Fruit fly (Drosophila melanogaster) whole organism, wandering third instar larva: ENCODE data around the gene CG43725.

Experiments
- Abd-B ChIP-seq: fragments of >200 bp; optimal IDR thresholded peaks from 2 replicates; lab custom pipeline; 2017; ENCODE audit warnings: missing biosample characterization, missing genetic modification characterization
- CG32264 ChIP-seq: fragments of 200-800 bp; sonication (Bioruptor generic); optimal IDR thresholded peaks from 2 replicates; lab custom pipeline; 2016; ENCODE audit warnings: missing biosample characterization, missing genetic modification characterization
- CG9705 ChIP-seq: fragments of 200-800 bp; sonication (Bioruptor generic); optimal IDR thresholded peaks from 2 replicates; lab custom pipeline; 2018; ENCODE audit warnings: missing biosample characterization, mild to moderate bottlenecking, missing genetic modification characterization
- CrebA ChIP-seq: fragments of 200-800 bp; sonication (Bioruptor generic); optimal IDR thresholded peaks from 2 replicates; lab custom pipeline; 2016; ENCODE audit warnings: missing biosample characterization, mild to moderate bottlenecking, missing genetic modification characterization, borderline replicate concordance
- Dfd ChIP-seq: fragments of >200 bp; optimal IDR thresholded peaks from 2 replicates; lab custom pipeline; 2017; ENCODE audit warnings: missing biosample characterization, missing genetic modification characterization
- Dif ChIP-seq: fragments of 200-275, 200-300 bp; sonication (Bioruptor generic); optimal IDR thresholded peaks from 2 replicates; lab custom pipeline; 2018; ENCODE audit warnings: missing biosample characterization, missing genetic modification characterization; ENCODE audit not compliant: partially characterized antibody
- GATAd ChIP-seq: sonication (Bioruptor generic); optimal IDR thresholded peaks from 2 replicates; lab custom pipeline; 2016; ENCODE audit warnings: missing biosample characterization, missing genetic modification characterization
- HLH106 ChIP-seq: fragments of 200-800 bp; optimal IDR thresholded peaks from 3 replicates; lab custom pipeline; 2019; ENCODE audit warnings: missing biosample characterization, mild to moderate bottlenecking, missing genetic modification characterization, moderate library complexity
- Hnf4 ChIP-seq: fragments of 200-800 bp; sonication (Bioruptor generic); optimal IDR thresholded peaks from 2 replicates; lab custom pipeline; 2016; ENCODE audit warnings: missing biosample characterization, mild to moderate bottlenecking, missing genetic modification characterization
- Hr78 ChIP-seq: fragments of >200 bp; optimal IDR thresholded peaks from 2 replicates; lab custom pipeline; 2017; ENCODE audit warnings: missing biosample characterization, missing genetic modification characterization
- Hr83 ChIP-seq: fragments of 200-300 bp; sonication (Bioruptor generic); optimal IDR thresholded peaks from 2 replicates; lab custom pipeline; 2016; ENCODE audit warnings: missing biosample characterization, mild to moderate bottlenecking, missing genetic modification characterization, moderate library complexity; ENCODE audit not compliant: poor library complexity, severe bottlenecking
- Jra ChIP-seq: sonication (Bioruptor generic); optimal IDR thresholded peaks from 2 replicates; lab custom pipeline; 2016; ENCODE audit warnings: missing biosample characterization, missing genetic modification characterization
- Mio ChIP-seq: sonication (Bioruptor generic); optimal IDR thresholded peaks from 2 replicates; lab custom pipeline; 2016; ENCODE audit warnings: missing biosample characterization, missing genetic modification characterization
- Myc ChIP-seq: fragments of >200 bp; optimal IDR thresholded peaks from 2 replicates; lab custom pipeline; 2017
- OdsH ChIP-seq: fragments of 200-800 bp; sonication (Bioruptor generic); optimal IDR thresholded peaks from 2 replicates; lab custom pipeline; 2016; ENCODE audit warnings: missing biosample characterization, mild to moderate bottlenecking, missing genetic modification characterization
- Rel ChIP-seq, 2 experiments: fragments of 200-800 bp; sonication (Bioruptor generic) in 1 of 2; optimal IDR thresholded peaks; 2 replicates in 1 of 2; 3 replicates in 1 of 2; lab custom pipeline; 2016 to 2019; ENCODE audit warnings: mild to moderate bottlenecking in 2 of 2, missing biosample characterization in 2 of 2, missing genetic modification characterization in 2 of 2, moderate library complexity in 1 of 2
- Sp1 ChIP-seq: fragments of 200-800 bp; sonication (Bioruptor generic); optimal IDR thresholded peaks from 3 replicates; lab custom pipeline; 2019; ENCODE audit warnings: missing biosample characterization, mild to moderate bottlenecking, missing genetic modification characterization, moderate library complexity
- Vsx2 ChIP-seq: fragments of 200-300, 225-300 bp; sonication (Bioruptor generic); optimal IDR thresholded peaks from 2 replicates; lab custom pipeline; 2018; ENCODE audit warnings: missing biosample characterization, missing genetic modification characterization; ENCODE audit not compliant: partially characterized antibody
- br ChIP-seq: fragments of 200-800 bp; sonication (Bioruptor generic); optimal IDR thresholded peaks from 2 replicates; lab custom pipeline; 2016; ENCODE audit warnings: missing biosample characterization, missing genetic modification characterization
- brk ChIP-seq: fragments of 200-800 bp; sonication (Bioruptor generic); optimal IDR thresholded peaks from 2 replicates; lab custom pipeline; 2016; ENCODE audit warnings: missing biosample characterization, mild to moderate bottlenecking, missing genetic modification characterization
- dmrt93B ChIP-seq: fragments of 200-800 bp; sonication (Bioruptor generic); optimal IDR thresholded peaks from 2 replicates; lab custom pipeline; 2018; ENCODE audit warnings: missing biosample characterization, mild to moderate bottlenecking, missing genetic modification characterization
- dsf ChIP-seq: sonication (Bioruptor generic); optimal IDR thresholded peaks from 2 replicates; lab custom pipeline; 2016; ENCODE audit warnings: missing biosample characterization, missing genetic modification characterization, borderline replicate concordance
- ey ChIP-seq: fragments of 200-800 bp; sonication (Bioruptor generic); optimal IDR thresholded peaks from 2 replicates; lab custom pipeline; 2016; ENCODE audit warnings: missing biosample characterization, missing genetic modification characterization
- foxo ChIP-seq, 2 experiments: fragments of 200-800 bp; sonication (Bioruptor generic); optimal IDR thresholded peaks; 2 replicates in 1 of 2; 3 replicates in 1 of 2; lab custom pipeline; 2016 to 2017; ENCODE audit warnings: missing biosample characterization in 2 of 2, missing genetic modification characterization in 2 of 2
- fru ChIP-seq: fragments of 200-800 bp; sonication (Bioruptor generic); optimal IDR thresholded peaks from 3 replicates; lab custom pipeline; 2016; ENCODE audit warnings: missing biosample characterization, mild to moderate bottlenecking, missing genetic modification characterization
- h ChIP-seq: fragments of 200-800 bp; sonication (Bioruptor generic); optimal IDR thresholded peaks from 3 replicates; lab custom pipeline; 2016; ENCODE audit warnings: missing biosample characterization, mild to moderate bottlenecking, missing genetic modification characterization
- jim ChIP-seq: fragments of 175-275, 200-325 bp; sonication (Bioruptor generic); optimal IDR thresholded peaks from 2 replicates; lab custom pipeline; 2016; ENCODE audit warnings: missing biosample characterization, mild to moderate bottlenecking, missing genetic modification characterization
- lola ChIP-seq: fragments of >200 bp; optimal IDR thresholded peaks from 2 replicates; lab custom pipeline; 2017; ENCODE audit warnings: missing biosample characterization, missing genetic modification characterization
- pan ChIP-seq: fragments of >200 bp; optimal IDR thresholded peaks from 2 replicates; lab custom pipeline; 2017
- psq ChIP-seq: fragments of 200-800 bp; sonication (Bioruptor generic); optimal IDR thresholded peaks from 3 replicates; lab custom pipeline; 2017; ENCODE audit warnings: missing biosample characterization, mild to moderate bottlenecking, missing genetic modification characterization, moderate library complexity
- rgr ChIP-seq: fragments of 200-800 bp; sonication (Bioruptor generic); optimal IDR thresholded peaks from 3 replicates; lab custom pipeline; 2016; ENCODE audit warnings: missing biosample characterization, mild to moderate bottlenecking, missing genetic modification characterization
- sage ChIP-seq: fragments of 200-800 bp; sonication (Bioruptor generic); optimal IDR thresholded peaks from 2 replicates; lab custom pipeline; 2016; ENCODE audit warnings: missing biosample characterization, mild to moderate bottlenecking, missing genetic modification characterization
- sv ChIP-seq: fragments of 200-800 bp; sonication (Bioruptor generic); optimal IDR thresholded peaks from 3 replicates; lab custom pipeline; 2016; ENCODE audit warnings: missing biosample characterization, missing genetic modification characterization
- tai ChIP-seq: sonication (Bioruptor generic); optimal IDR thresholded peaks from 2 replicates; lab custom pipeline; 2016; ENCODE audit warnings: missing biosample characterization, missing genetic modification characterization
- usp ChIP-seq: fragments of >200 bp; optimal IDR thresholded peaks from 2 replicates; lab custom pipeline; 2017; ENCODE audit warnings: missing biosample characterization, missing genetic modification characterization
- woc ChIP-seq: sonication (Bioruptor generic); optimal IDR thresholded peaks from 2 replicates; lab custom pipeline; 2016; ENCODE audit warnings: missing biosample characterization, mild to moderate bottlenecking, missing genetic modification characterization

Gene CG43725

dm6 chr2L:11091111-11091510 lies 15.8 kb downstream of the CG43725 start, which contains the start of gene Wdr59:
Gene Wdr59, plus strand, starts transcription at chr2L:11091444.
- TF ChIP-seq woc (GFP tag; lab: Kevin White, UChicago) (peak; percentile 87), HLH106 (no peak), sage (GFP tag; lab: Kevin White, UChicago) (no peak), psq (peak; percentile 13), h (GFP tag; lab: Kevin White, UChicago) (no peak), CrebA (GFP tag; lab: Kevin White, UChicago) (no peak), usp (no peak), Mio (GFP tag; lab: Kevin White, UChicago) (no peak), Myc (peak; percentile 96), sv (GFP tag; lab: Kevin White, UChicago) (peak; percentile 49), Abd-B (GFP tag; lab: Kevin White, UChicago) (no peak)

DNA sequence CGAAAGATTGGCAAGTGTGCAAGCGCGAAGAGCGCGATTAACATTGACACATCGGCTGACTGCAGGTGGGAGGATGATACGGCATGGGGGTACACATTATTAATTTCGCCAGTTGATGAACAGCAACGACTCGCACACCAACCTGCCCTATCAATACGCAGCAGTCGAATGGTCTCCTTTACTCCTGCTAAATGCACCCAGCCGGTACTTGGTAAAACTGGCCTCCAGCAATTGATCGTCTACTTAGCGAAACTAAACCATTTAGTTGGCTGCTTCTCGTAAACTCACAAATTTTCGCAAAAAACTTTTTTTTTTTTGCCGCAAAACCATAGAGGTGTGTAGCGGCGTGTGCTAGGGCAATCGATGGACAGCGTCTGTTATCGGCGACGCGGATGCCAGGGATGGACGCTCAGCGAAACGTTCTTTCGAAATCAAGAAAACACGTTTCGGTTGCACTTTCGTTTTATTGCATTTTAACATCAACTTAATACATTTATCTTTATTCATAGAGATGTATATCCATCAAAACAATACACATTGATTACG lies 25.3 kb downstream of the CG43725 start, which contains the start of gene Ge-1:
Ge-1 (minus strand) TSS at position 373 of the 546 bp plus-strand sequence.
- no peak for TF ChIP-seq CrebA (GFP tag; lab: Kevin White, UChicago)
- peak; percentile 20 for TF ChIP-seq Hr83 (GFP tag; lab: Kevin White, UChicago)

DNA sequence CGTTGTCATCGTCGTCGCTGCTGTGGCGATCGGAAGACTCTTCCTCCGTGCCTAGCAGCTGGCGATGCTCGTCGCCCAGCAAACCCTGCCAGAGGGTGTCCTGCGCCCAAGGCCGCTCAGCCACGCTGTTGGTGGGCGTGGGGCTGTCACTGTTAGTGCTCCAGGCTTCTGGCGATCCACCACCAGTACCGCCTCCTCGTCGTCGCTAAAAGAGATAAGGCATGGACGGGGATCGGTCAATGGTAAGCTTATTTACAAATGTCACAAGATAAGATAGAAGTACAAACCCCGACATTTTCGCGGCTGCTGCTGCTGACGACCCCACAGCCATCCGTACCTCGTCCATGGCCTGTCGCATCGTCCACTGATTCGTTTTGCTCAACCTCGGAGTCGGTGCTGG lies 30.0 kb downstream of the CG43725 start:
- no peak for TF ChIP-seq dmrt93B (GFP tag; lab: Kevin White, UChicago)
- no peak for TF ChIP-seq Jra (GFP tag; lab: Kevin White, UChicago)
- no peak for TF ChIP-seq br (GFP tag; lab: Kevin White, UChicago)
- no peak for TF ChIP-seq Hr78 (GFP tag; lab: Kevin White, UChicago)
- TF ChIP-seq lola: no peak
- no peak for TF ChIP-seq HLH106
- no peak for TF ChIP-seq rgr (GFP tag; lab: Kevin White, UChicago)

- TF ChIP-seq woc (GFP tag; lab: Kevin White, UChicago) (peak; percentile 97), dmrt93B (GFP tag; lab: Kevin White, UChicago) (peak; percentile 98), OdsH (peak; percentile 97), ey (GFP tag; lab: Kevin White, UChicago) (peak; percentile 97), brk (no peak), HLH106 (peak; percentile 98), h (GFP tag; lab: Kevin White, UChicago) (peak; percentile 98), fru (GFP tag; lab: Kevin White, UChicago) (peak; percentile 97), pan (no peak), GATAd (GFP tag; lab: Kevin White, UChicago) (peak; percentile 90), Mio (GFP tag; lab: Kevin White, UChicago) (peak; percentile 87), jim (GFP tag; lab: Kevin White, UChicago) (peak; percentile 87), Dfd (GFP tag; lab: Kevin White, UChicago) (no peak), br (GFP tag; lab: Kevin White, UChicago) (peak; percentile 97), Vsx2 (GFP tag; lab: Kevin White, UChicago) (no peak), CG9705 (peak; percentile 97), CG32264 (GFP tag; lab: Kevin White, UChicago) (peak; percentile 88), Hr78 (GFP tag; lab: Kevin White, UChicago) (no peak), dsf (GFP tag; lab: Kevin White, UChicago) (peak; percentile 94), Sp1 (GFP tag; lab: Kevin White, UChicago) (peak; percentile 97), tai (GFP tag; lab: Kevin White, UChicago) (no peak), psq (peak; percentile 95), sage (GFP tag; lab: Kevin White, UChicago) (peak; percentile 93), Rel (GFP tag; optimal IDR thresholded peaks at IDR 0.05; lab: Kevin White, UChicago) (peak; percentile 79), Rel (tag; optimal IDR thresholded peaks at IDR 0.05; lab: Kevin White, UChicago) (peak; percentile 88), rgr (GFP tag; lab: Kevin White, UChicago) (peak; percentile 98), Hnf4 (GFP tag; lab: Kevin White, UChicago) (peak; percentile 97), usp (no peak), lola (no peak), foxo (GFP tag; optimal IDR thresholded peaks at IDR 0.05; lab: Kevin White, UChicago) (peak; percentile 83 to 99), Dif (GFP tag; lab: Kevin White, UChicago) (no peak), Jra (GFP tag; lab: Kevin White, UChicago) (peak; percentile 97), sv (GFP tag; lab: Kevin White, UChicago) (peak; percentile 98), Hr83 (GFP tag; lab: Kevin White, UChicago) (peak; percentile 94)
Measured at dm6 chr2L:11106562-11106962, 31.2 kb downstream of the CG43725 start, which contains the start of gene Reps. Gene Reps, minus strand, starts transcription at chr2L:11106645.
